Fruit fly (Drosophila melanogaster) S2 (cell line): ENCODE results near the gene CG43249.

ENCODE experiments used
- CG8478 ChIP-seq: fragments of >200 bp; optimal IDR thresholded peaks from 2 replicates; lab custom pipeline; 2018
- CTCF ChIP-seq, 2 experiments: fragments of >200 bp; optimal IDR thresholded peaks; 2 replicates each; lab custom pipeline; 2018

dm6 chr3L:16327776-16328175 lies 23.7 kb downstream of the CG43249 start, which contains the start of gene CG13038:
- TF ChIP-seq CG8478 (lab: Kevin White, UChicago) (no peak), CTCF (optimal IDR thresholded peaks at IDR 0.05; lab: Kevin White, UChicago) (no peak)
